Fruit fly (Drosophila melanogaster): ENCODE results near the gene CG32199.

Gene CG32199

dm6 chr3L:18611600-18611999, at the start of gene CG32199:
Gene CG32199 (plus strand): TSS chr3L:18611900.
- TF ChIP-seq CG8478 (optimal IDR thresholded peaks at IDR 0.05): no peak
- TF ChIP-seq CTCF (optimal IDR thresholded peaks at IDR 0.05): no peak

dm6 chr3L:18588387-18588786, 23.3 kb upstream of the CG32199 start, which contains the start of gene CG7271:
Gene CG7271 (plus strand): TSS chr3L:18588759.
- no peak for TF ChIP-seq CG8478 (optimal IDR thresholded peaks at IDR 0.05)
- TF ChIP-seq CTCF (optimal IDR thresholded peaks at IDR 0.05): no peak

dm6 chr3L:18593671-18594070, 18.0 kb upstream of the CG32199 start, which contains the start of gene term:
Gene term (minus strand): TSS chr3L:18593771.
- TF ChIP-seq CG8478 (optimal IDR thresholded peaks at IDR 0.05) (no peak), CTCF (optimal IDR thresholded peaks at IDR 0.05) (no peak)

dm6 chr3L:18603125-18603524, 8.6 kb upstream of the CG32199 start, which contains the start of gene CG18234:
Gene CG18234 (plus strand): TSS chr3L:18603425.
- TF ChIP-seq CTCF (optimal IDR thresholded peaks at IDR 0.05) (no peak), CG8478 (optimal IDR thresholded peaks at IDR 0.05) (no peak)

dm6 chr3L:18605172-18605571, 6.5 kb upstream of the CG32199 start, which contains the start of gene CG18233:
Gene CG18233 (plus strand): TSS chr3L:18605472.
- TF ChIP-seq CTCF (optimal IDR thresholded peaks at IDR 0.05): no peak
- no peak for TF ChIP-seq CG8478 (optimal IDR thresholded peaks at IDR 0.05)

- no peak for TF ChIP-seq CG8478 (optimal IDR thresholded peaks at IDR 0.05)
- no peak for TF ChIP-seq CTCF (optimal IDR thresholded peaks at IDR 0.05)
Observed at dm6 chr3L:18607162-18607561, 4.5 kb upstream of the CG32199 start, which contains the start of gene CG18231. Gene CG18231 (plus strand): TSS chr3L:18607462.

- no peak for TF ChIP-seq CG8478 (optimal IDR thresholded peaks at IDR 0.05)
- TF ChIP-seq CTCF (optimal IDR thresholded peaks at IDR 0.05): no peak
Observed at dm6 chr3L:18609320-18609719, 2.4 kb upstream of the CG32199 start, which contains the start of gene CG32201. Gene CG32201 (plus strand): TSS chr3L:18609620.

- TF ChIP-seq CTCF (optimal IDR thresholded peaks at IDR 0.05): peak; percentile 67 to 69
- no peak for TF ChIP-seq CG8478 (optimal IDR thresholded peaks at IDR 0.05)
Observed at dm6 chr3L:18617893-18618577, 6.3 kb downstream of the CG32199 start, which contains the start of the genes CG13380 and CG4174. Gene CG13380 (minus strand): TSS chr3L:18617943. Gene CG4174 (minus strand): TSS chr3L:18617943.

- TF ChIP-seq CG8478 (optimal IDR thresholded peaks at IDR 0.05) (no peak), CTCF (optimal IDR thresholded peaks at IDR 0.05) (peak in 1 of 2 experiments; percentile 35)
Observed at dm6 chr3L:18620988-18621734, 9.5 kb downstream of the CG32199 start.

- TF ChIP-seq CG8478 (optimal IDR thresholded peaks at IDR 0.05) (no peak), CTCF (optimal IDR thresholded peaks at IDR 0.05) (no peak)
Observed at dm6 chr3L:18621735-18622421, 10.2 kb downstream of the CG32199 start, which contains the start of gene not. Gene not (minus strand): TSS chr3L:18622129.

- TF ChIP-seq CG8478 (optimal IDR thresholded peaks at IDR 0.05): no peak
- no peak for TF ChIP-seq CTCF (optimal IDR thresholded peaks at IDR 0.05)
Observed at dm6 chr3L:18622422-18622739, 10.7 kb downstream of the CG32199 start, which contains the start of gene bora. Gene bora (plus strand): TSS chr3L:18622692.

dm6 chr3L:18625786-18626185, 14.1 kb downstream of the CG32199 start, which contains the start of gene MYPT-75D:
Gene MYPT-75D (plus strand): TSS chr3L:18625959.
- TF ChIP-seq CTCF (optimal IDR thresholded peaks at IDR 0.05): no peak
- no peak for TF ChIP-seq CG8478 (optimal IDR thresholded peaks at IDR 0.05)

- no peak for TF ChIP-seq CG8478 (optimal IDR thresholded peaks at IDR 0.05)
- TF ChIP-seq CTCF (optimal IDR thresholded peaks at IDR 0.05): no peak
Observed at dm6 chr3L:18626451-18627079, 14.9 kb downstream of the CG32199 start.

dm6 chr3L:18627657-18628455, 16.2 kb downstream of the CG32199 start:
- TF ChIP-seq CTCF (optimal IDR thresholded peaks at IDR 0.05): no peak
